Fruit fly (Drosophila melanogaster): ENCODE data around the gene Grp170.
A peak's percentile ranks its signal among the peaks of the same experiment; 100 is the strongest.

The Grp170 gene

dm6 chrX:2270557-2270930, 4.3 kb downstream of the Grp170 start, which contains the start of gene CG2924 (continued):
- TF ChIP-seq tai (GFP tag; optimal IDR thresholded peaks at IDR 0.05) (peak; percentile 90), Jra (GFP tag; optimal IDR thresholded peaks at IDR 0.05) (peak; percentile 78), rgr (GFP tag; optimal IDR thresholded peaks at IDR 0.05) (peak; percentile 66), Hnf4 (GFP tag; optimal IDR thresholded peaks at IDR 0.05) (peak; percentile 85), pan (optimal IDR thresholded peaks at IDR 0.05) (no peak), psq (GFP tag; optimal IDR thresholded peaks at IDR 0.05) (peak; percentile 2), Abd-B (GFP tag; optimal IDR thresholded peaks at IDR 0.05) (no peak), Mio (GFP tag; optimal IDR thresholded peaks at IDR 0.05) (no peak), usp (GFP tag; optimal IDR thresholded peaks at IDR 0.05) (no peak), fru (GFP tag; optimal IDR thresholded peaks at IDR 0.05) (peak; percentile 58), Myc (optimal IDR thresholded peaks at IDR 0.05) (no peak), lola (GFP tag; optimal IDR thresholded peaks at IDR 0.05) (no peak), dl (GFP tag; optimal IDR thresholded peaks at IDR 0.05; ENCODE audit: insufficient read depth in 1 of 2, partially characterized antibody in 2 of 2) (no peak), Hr78 (GFP tag; optimal IDR thresholded peaks at IDR 0.05) (no peak)

dm6 chrX:2269822-2270556, 4.9 kb downstream of the Grp170 start:
- peak; percentile 16 for TF ChIP-seq br (GFP tag; optimal IDR thresholded peaks at IDR 0.05)
- TF ChIP-seq Hr83 (GFP tag; optimal IDR thresholded peaks at IDR 0.05; ENCODE audit: poor library complexity, severe bottlenecking), result no peak
- peak; percentile 57 for TF ChIP-seq fru (GFP tag; optimal IDR thresholded peaks at IDR 0.05)
- TF ChIP-seq OdsH (GFP tag; optimal IDR thresholded peaks at IDR 0.05), result peak; percentile 23
- peak; percentile 3 for TF ChIP-seq Sp1 (GFP tag; optimal IDR thresholded peaks at IDR 0.05)
- TF ChIP-seq Myc (optimal IDR thresholded peaks at IDR 0.05), result no peak
- no peak for TF ChIP-seq dsf (GFP tag; optimal IDR thresholded peaks at IDR 0.05; ENCODE audit: borderline replicate concordance)
- TF ChIP-seq jim (GFP tag; optimal IDR thresholded peaks at IDR 0.05), result peak; percentile 73
- no peak for TF ChIP-seq Abd-B (GFP tag; optimal IDR thresholded peaks at IDR 0.05)
- peak; percentile 29 for TF ChIP-seq ey (GFP tag; optimal IDR thresholded peaks at IDR 0.05)
- TF ChIP-seq h (GFP tag; optimal IDR thresholded peaks at IDR 0.05), result peak; percentile 49
- TF ChIP-seq tai (GFP tag; optimal IDR thresholded peaks at IDR 0.05), result no peak
- peak in 1 of 2 experiments; percentile 63 for TF ChIP-seq foxo (GFP tag; optimal IDR thresholded peaks at IDR 0.05)
- TF ChIP-seq psq (GFP tag; optimal IDR thresholded peaks at IDR 0.05), result peak; percentile 30

dm6 chrX:2262511-2262910, 12.4 kb downstream of the Grp170 start, which contains the start of the genes temp and CG3071:
Gene temp, minus strand, starts transcription at chrX:2262515.
Gene CG3071, plus strand, starts transcription at chrX:2262837.
- peak; percentile 65 for TF ChIP-seq Sp1 (GFP tag; optimal IDR thresholded peaks at IDR 0.05)
- peak; percentile 98 for TF ChIP-seq Myc (optimal IDR thresholded peaks at IDR 0.05)
- no peak for TF ChIP-seq jim (GFP tag; optimal IDR thresholded peaks at IDR 0.05)
- peak; percentile 80 for TF ChIP-seq HLH106 (tag; optimal IDR thresholded peaks at IDR 0.05)
- TF ChIP-seq ey (GFP tag; optimal IDR thresholded peaks at IDR 0.05), result peak; percentile 73
- no peak for TF ChIP-seq Vsx2 (GFP tag; optimal IDR thresholded peaks at IDR 0.05; ENCODE audit: partially characterized antibody)
- TF ChIP-seq brk (GFP tag; optimal IDR thresholded peaks at IDR 0.05), result no peak
- no peak for TF ChIP-seq sage (GFP tag; optimal IDR thresholded peaks at IDR 0.05)
- TF ChIP-seq Rel (GFP tag; optimal IDR thresholded peaks at IDR 0.05), result no peak
- peak; percentile 39 for TF ChIP-seq Rel (tag; optimal IDR thresholded peaks at IDR 0.05)
- peak; percentile 71 for TF ChIP-seq CG9705 (GFP tag; optimal IDR thresholded peaks at IDR 0.05)
- TF ChIP-seq CG32264 (GFP tag; optimal IDR thresholded peaks at IDR 0.05), result no peak
- TF ChIP-seq rgr (GFP tag; optimal IDR thresholded peaks at IDR 0.05), result peak; percentile 62
- no peak for TF ChIP-seq CrebA (GFP tag; optimal IDR thresholded peaks at IDR 0.05; ENCODE audit: borderline replicate concordance)
- TF ChIP-seq sv (GFP tag; optimal IDR thresholded peaks at IDR 0.05), result peak; percentile 40
- no peak for TF ChIP-seq Dfd (GFP tag; optimal IDR thresholded peaks at IDR 0.05)
- peak in 1 of 2 experiments; percentile 79 for TF ChIP-seq foxo (GFP tag; optimal IDR thresholded peaks at IDR 0.05)
- TF ChIP-seq woc (GFP tag; optimal IDR thresholded peaks at IDR 0.05), result peak; percentile 92
- no peak for TF ChIP-seq N (GFP tag; optimal IDR thresholded peaks at IDR 0.05)
- peak; percentile 58 for TF ChIP-seq psq (GFP tag; optimal IDR thresholded peaks at IDR 0.05)
- TF ChIP-seq br (GFP tag; optimal IDR thresholded peaks at IDR 0.05), result peak; percentile 59
- TF ChIP-seq Jra (GFP tag; optimal IDR thresholded peaks at IDR 0.05), result peak; percentile 54
- TF ChIP-seq dsf (GFP tag; optimal IDR thresholded peaks at IDR 0.05; ENCODE audit: borderline replicate concordance), result no peak
- TF ChIP-seq pan (optimal IDR thresholded peaks at IDR 0.05), result no peak
- TF ChIP-seq h (GFP tag; optimal IDR thresholded peaks at IDR 0.05), result peak; percentile 71
- peak; percentile 58 for TF ChIP-seq dmrt93B (GFP tag; optimal IDR thresholded peaks at IDR 0.05)
- TF ChIP-seq fru (GFP tag; optimal IDR thresholded peaks at IDR 0.05), result peak; percentile 71
- no peak for TF ChIP-seq GATAd (GFP tag; optimal IDR thresholded peaks at IDR 0.05)
- TF ChIP-seq OdsH (GFP tag; optimal IDR thresholded peaks at IDR 0.05), result peak; percentile 65
- TF ChIP-seq lola (GFP tag; optimal IDR thresholded peaks at IDR 0.05), result no peak

All from whole organism, wandering third instar larva.